Worm (Caenorhabditis elegans) whole organism, midembryonic: ENCODE measurements around the gene B0294.1.

Experiments
- cog-1 ChIP-seq: sonication (generic microtip); optimal IDR thresholded peaks from 2 replicates; lab custom pipeline; 2016; ENCODE audit warnings: missing genetic modification characterization, missing compliant biosample characterization
- flt-1 ChIP-seq: fragments of 200-800 bp; sonication (Bioruptor generic); IDR thresholded peaks from 2 replicates; pipeline ENCODE4 v1.3.6; 2022; ENCODE audit warnings: missing genetic modification characterization, missing compliant biosample characterization
- klf-2 ChIP-seq: fragments of 200-800 bp; sonication (Bioruptor generic); conservative IDR thresholded peaks from 2 replicates; pipeline ENCODE4 v1.3.6; 2022; ENCODE audit warnings: missing genetic modification reagents, missing genetic modification characterization, missing compliant biosample characterization
- med-1 ChIP-seq: sonication (generic microtip); optimal IDR thresholded peaks from 2 replicates; lab custom pipeline; 2017; ENCODE audit warnings: missing genetic modification characterization, mild to moderate bottlenecking, missing compliant biosample characterization, antibody characterized with exemption, missing genetic modification reagents; ENCODE audit not compliant: insufficient read depth
- ref-1 ChIP-seq: fragments of 200-800 bp; sonication (Bioruptor generic); conservative IDR thresholded peaks from 2 replicates; pipeline ENCODE4 v1.3.6; 2022; ENCODE audit warnings: missing genetic modification reagents, missing genetic modification characterization, missing compliant biosample characterization
- ztf-23 ChIP-seq: fragments of 200-800 bp; sonication (Bioruptor generic); IDR thresholded peaks from 2 replicates; pipeline ENCODE4 v1.3.6; 2022; ENCODE audit warnings: missing genetic modification reagents, missing genetic modification characterization, missing compliant biosample characterization
- ztf-29 ChIP-seq: fragments of 200-800 bp; sonication (Bioruptor generic); IDR thresholded peaks from 2 replicates; pipeline ENCODE4 v1.3.6; 2022; ENCODE audit warnings: missing genetic modification reagents, missing genetic modification characterization, missing compliant biosample characterization

DNA sequence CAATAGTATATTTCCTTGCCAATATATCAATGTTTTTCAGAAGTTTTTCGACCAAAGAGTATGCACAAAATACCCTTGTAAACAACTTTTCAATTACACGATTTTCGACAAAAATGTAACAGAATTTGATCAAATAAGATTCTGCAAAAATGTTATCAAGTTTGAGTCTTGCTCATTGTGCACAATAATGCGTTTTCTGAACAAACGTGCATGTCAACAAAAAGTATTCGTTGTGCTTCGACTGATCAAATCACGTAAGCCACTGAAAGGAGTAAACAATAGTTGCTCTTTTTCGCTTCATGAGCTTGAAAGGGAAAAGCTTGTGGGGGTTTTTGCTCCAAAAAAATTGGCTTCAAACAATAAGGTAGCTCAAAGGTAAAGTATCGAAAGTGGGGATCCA lies 9.9 kb upstream of the B0294.1 start:
- TF ChIP-seq klf-2 (GFP tag; lab: Robert Waterston, UW), result no peak
- TF ChIP-seq ref-1 (GFP tag; lab: Robert Waterston, UW), result no peak
- no peak for TF ChIP-seq flt-1 (GFP tag; lab: Robert Waterston, UW)
- no peak for TF ChIP-seq ztf-23 (GFP tag; lab: Robert Waterston, UW)
- no peak for TF ChIP-seq med-1
- TF ChIP-seq ztf-29 (GFP tag; lab: Robert Waterston, UW), result no peak
- no peak for TF ChIP-seq cog-1 (tag; lab: Kevin White, UChicago)
